Fruit fly (Drosophila melanogaster) whole organism, adult: ENCODE results near the gene E2f2.

Experiments used
- CG11617 ChIP-seq: fragments of 200-800 bp; sonication (Bioruptor generic); optimal IDR thresholded peaks from 2 replicates; lab custom pipeline; 2017; ENCODE audit warnings: mild to moderate bottlenecking, missing biosample characterization, missing genetic modification reagents, missing genetic modification characterization
- CG12768 ChIP-seq: fragments of 200-800 bp; sonication (Bioruptor generic); optimal IDR thresholded peaks from 2 replicates; lab custom pipeline; 2017; ENCODE audit warnings: missing biosample characterization, missing genetic modification characterization, mild to moderate bottlenecking, moderate library complexity, missing genetic modification reagents
- CG14711 ChIP-seq: fragments of 200-800 bp; sonication (Bioruptor generic); optimal IDR thresholded peaks from 2 replicates; lab custom pipeline; 2018; ENCODE audit warnings: missing biosample characterization, mild to moderate bottlenecking, missing genetic modification characterization, moderate library complexity
- CG1620 ChIP-seq: fragments of 200-800 bp; sonication (Bioruptor generic); optimal IDR thresholded peaks from 2 replicates; lab custom pipeline; 2016; ENCODE audit warnings: missing biosample characterization, missing genetic modification characterization
- CG33017 ChIP-seq: fragments of 200-800 bp; sonication (Bioruptor generic); optimal IDR thresholded peaks from 2 replicates; lab custom pipeline; 2018; ENCODE audit warnings: missing biosample characterization, mild to moderate bottlenecking, missing genetic modification characterization, moderate library complexity
- CG5204 ChIP-seq: fragments of 200-800 bp; sonication (Bioruptor generic); optimal IDR thresholded peaks from 2 replicates; lab custom pipeline; 2016; ENCODE audit warnings: missing biosample characterization, missing genetic modification characterization
- CG7045 ChIP-seq: fragments of 200-800 bp; sonication (Bioruptor generic); optimal IDR thresholded peaks from 2 replicates; lab custom pipeline; 2017; ENCODE audit warnings: missing biosample characterization, mild to moderate bottlenecking, missing genetic modification characterization
- CG7101 ChIP-seq: fragments of 200-800 bp; sonication (Bioruptor generic); optimal IDR thresholded peaks from 2 replicates; lab custom pipeline; 2018; ENCODE audit warnings: missing biosample characterization, mild to moderate bottlenecking, missing genetic modification characterization, moderate library complexity
- Clk ChIP-seq: fragments of 200-800 bp; sonication (Bioruptor generic); optimal IDR thresholded peaks from 2 replicates; lab custom pipeline; 2017; ENCODE audit warnings: missing biosample characterization, missing genetic modification characterization
- Crg-1 ChIP-seq: fragments of 200-800 bp; sonication (Bioruptor generic); optimal IDR thresholded peaks from 2 replicates; lab custom pipeline; 2016; ENCODE audit warnings: missing biosample characterization, missing genetic modification characterization
- Hr96 ChIP-seq: fragments of 200-800 bp; sonication (Bioruptor generic); optimal IDR thresholded peaks from 2 replicates; lab custom pipeline; 2016; ENCODE audit warnings: missing biosample characterization, missing genetic modification characterization
- Mnt ChIP-seq: fragments of 200-800 bp; sonication (Bioruptor generic); optimal IDR thresholded peaks from 2 replicates; lab custom pipeline; 2016; ENCODE audit warnings: missing biosample characterization, mild to moderate bottlenecking, missing genetic modification characterization
- bab1 ChIP-seq: fragments of 200-800 bp; sonication (Bioruptor generic); optimal IDR thresholded peaks from 3 replicates; lab custom pipeline; 2019; ENCODE audit warnings: missing biosample characterization, mild to moderate bottlenecking, missing genetic modification characterization, moderate library complexity
- cic ChIP-seq: fragments of 200-800 bp; sonication (Bioruptor generic); optimal IDR thresholded peaks from 2 replicates; lab custom pipeline; 2017; ENCODE audit warnings: missing biosample characterization, mild to moderate bottlenecking, missing genetic modification characterization, moderate library complexity
- cnc ChIP-seq, 2 experiments: fragments of >200 bp; optimal IDR thresholded peaks; 2 replicates each; lab custom pipeline; 2017
- kay ChIP-seq: fragments of 200-800 bp; sonication (Bioruptor generic); peaks from one replicate; lab custom pipeline; 2016; ENCODE audit warnings: missing biosample characterization, missing genetic modification characterization, borderline replicate concordance
- ovo ChIP-seq: fragments of 200-800 bp; sonication (Bioruptor generic); optimal IDR thresholded peaks from 2 replicates; lab custom pipeline; 2016; ENCODE audit warnings: missing biosample characterization, missing genetic modification characterization
- pad ChIP-seq: fragments of 200-800 bp; sonication (Bioruptor generic); optimal IDR thresholded peaks from 3 replicates; lab custom pipeline; 2017; ENCODE audit warnings: missing biosample characterization, missing genetic modification characterization, mild to moderate bottlenecking, moderate library complexity, missing genetic modification reagents
- tj ChIP-seq: fragments of 200-800 bp; sonication (Bioruptor generic); optimal IDR thresholded peaks from 3 replicates; lab custom pipeline; 2017; ENCODE audit warnings: missing biosample characterization, mild to moderate bottlenecking, missing genetic modification characterization, moderate library complexity
- toe ChIP-seq: fragments of 200-800 bp; sonication (Bioruptor generic); optimal IDR thresholded peaks from 2 replicates; lab custom pipeline; 2016; ENCODE audit warnings: missing biosample characterization, missing genetic modification characterization

Gene E2f2

dm6 chr2L:21178436-21179216, 22.1 kb upstream of the E2f2 start:
- TF ChIP-seq Hr96 (GFP tag; lab: Kevin White, UChicago) (no peak), Clk (GFP tag; lab: Kevin White, UChicago) (no peak), Crg-1 (GFP tag; lab: Kevin White, UChicago) (peak; percentile 10), Mnt (peak; percentile 88), CG12768 (no peak), cnc (optimal IDR thresholded peaks at IDR 0.05; lab: Kevin White, UChicago) (no peak), toe (no peak), CG1620 (GFP tag; lab: Kevin White, UChicago) (no peak), CG33017 (tag; lab: Kevin White, UChicago) (no peak), CG7045 (GFP tag; lab: Kevin White, UChicago) (no peak), ovo (GFP tag; lab: Kevin White, UChicago) (no peak), kay (GFP tag; lab: Kevin White, UChicago) (no peak), pad (GFP tag; lab: Kevin White, UChicago) (no peak), tj (GFP tag; lab: Kevin White, UChicago) (peak; percentile 41), cic (GFP tag; lab: Kevin White, UChicago) (peak; percentile 42), bab1 (GFP tag; lab: Kevin White, UChicago) (no peak), CG14711 (no peak), CG11617 (GFP tag; lab: Kevin White, UChicago) (no peak), CG5204 (GFP tag; lab: Kevin White, UChicago) (no peak), CG7101 (tag; lab: Kevin White, UChicago) (no peak)

dm6 chr2L:21172922-21173321, 16.4 kb upstream of the E2f2 start, which contains the start of gene CG31627:
Gene CG31627, plus strand, starts transcription at chr2L:21173222.
- TF ChIP-seq CG11617 (GFP tag; lab: Kevin White, UChicago): no peak

DNA sequence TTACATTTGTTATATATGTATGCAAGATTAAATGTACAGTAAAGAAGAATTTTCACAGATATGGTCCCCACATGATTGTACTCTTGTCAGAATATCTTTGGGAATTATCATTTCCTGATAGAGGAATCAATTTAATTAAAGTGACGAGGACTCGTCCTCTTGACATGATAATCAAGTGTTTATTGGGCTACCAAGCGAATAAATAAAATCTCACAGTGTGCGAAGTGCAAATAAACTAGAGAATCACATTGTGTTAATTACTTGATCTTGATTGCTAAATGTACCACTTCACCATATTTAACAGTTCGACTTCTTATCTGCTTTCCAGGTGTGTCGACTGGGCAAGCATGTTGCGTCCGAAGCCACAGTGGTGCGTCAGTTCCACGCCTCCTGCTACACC, 13.3 kb upstream of the E2f2 start:
- no peak for TF ChIP-seq Clk (GFP tag; lab: Kevin White, UChicago)
- TF ChIP-seq Hr96 (GFP tag; lab: Kevin White, UChicago): no peak

- TF ChIP-seq CG7045 (GFP tag; lab: Kevin White, UChicago): peak; percentile 2
- TF ChIP-seq Clk (GFP tag; lab: Kevin White, UChicago): no peak
- TF ChIP-seq cic (GFP tag; lab: Kevin White, UChicago): peak; percentile 12
- TF ChIP-seq CG12768: peak; percentile 43
- no peak for TF ChIP-seq bab1 (GFP tag; lab: Kevin White, UChicago)
- TF ChIP-seq CG5204 (GFP tag; lab: Kevin White, UChicago): no peak
- TF ChIP-seq kay (GFP tag; lab: Kevin White, UChicago): no peak
- no peak for TF ChIP-seq CG11617 (GFP tag; lab: Kevin White, UChicago)
- TF ChIP-seq Mnt: no peak
- TF ChIP-seq toe: no peak
- no peak for TF ChIP-seq cnc (optimal IDR thresholded peaks at IDR 0.05; lab: Kevin White, UChicago)
Observed at dm6 chr2L:21169160-21169624, 12.6 kb upstream of the E2f2 start.

dm6 chr2L:21168295-21169159, 12.0 kb upstream of the E2f2 start, which contains the start of the genes mAcon1, CG43345 and CG43346:
Gene mAcon1, plus strand, starts transcription at chr2L:21168570.
Gene CG43345, minus strand, starts transcription at chr2L:21168581.
Gene CG43346, minus strand, starts transcription at chr2L:21168581.
- peak; percentile 71 for TF ChIP-seq bab1 (GFP tag; lab: Kevin White, UChicago)
- peak; percentile 87 for TF ChIP-seq CG7045 (GFP tag; lab: Kevin White, UChicago)
- no peak for TF ChIP-seq cnc (optimal IDR thresholded peaks at IDR 0.05; lab: Kevin White, UChicago)
- peak; percentile 87 for TF ChIP-seq pad (GFP tag; lab: Kevin White, UChicago)
- TF ChIP-seq cic (GFP tag; lab: Kevin White, UChicago): peak; percentile 70
- peak; percentile 85 for TF ChIP-seq ovo (GFP tag; lab: Kevin White, UChicago)
- peak; percentile 92 for TF ChIP-seq CG1620 (GFP tag; lab: Kevin White, UChicago)
- peak; percentile 97 for TF ChIP-seq Crg-1 (GFP tag; lab: Kevin White, UChicago)
- TF ChIP-seq CG11617 (GFP tag; lab: Kevin White, UChicago): peak; percentile 88
- TF ChIP-seq CG12768: peak; percentile 94
- TF ChIP-seq Clk (GFP tag; lab: Kevin White, UChicago): peak; percentile 84
- TF ChIP-seq tj (GFP tag; lab: Kevin White, UChicago): peak; percentile 67
- TF ChIP-seq Mnt: peak; percentile 91
- TF ChIP-seq kay (GFP tag; lab: Kevin White, UChicago): no peak
- no peak for TF ChIP-seq CG5204 (GFP tag; lab: Kevin White, UChicago)
- no peak for TF ChIP-seq toe
- TF ChIP-seq CG33017 (tag; lab: Kevin White, UChicago): peak; percentile 86
- peak; percentile 95 for TF ChIP-seq Hr96 (GFP tag; lab: Kevin White, UChicago)
- peak; percentile 87 for TF ChIP-seq CG7101 (tag; lab: Kevin White, UChicago)
- peak; percentile 72 for TF ChIP-seq CG14711
